Worm (Caenorhabditis elegans) whole organism, L4/young adult: ENCODE data around the gene F44D12.6.
"Not testable (repeated sequence)": the region's sequence is repeated elsewhere in the genome, so short reads cannot be mapped to it uniquely, and the experiment has no call there.

Source experiments
- W03F9.2 ChIP-seq: fragments of 150-350 bp; optimal IDR thresholded peaks from 2 replicates; lab custom pipeline; 2014; ENCODE audit warnings: missing biosample characterization, missing genetic modification characterization
- dao-5 ChIP-seq: sonication (generic microtip); optimal IDR thresholded peaks from 2 replicates; lab custom pipeline; 2016; ENCODE audit warnings: missing genotype, missing genetic modification characterization, moderate library complexity, missing compliant biosample characterization
- him-1 ChIP-seq: sonication (generic microtip); optimal IDR thresholded peaks from 2 replicates; lab custom pipeline; 2016; ENCODE audit warnings: missing genotype, missing genetic modification reagents, missing genetic modification characterization, missing compliant biosample characterization

DNA sequence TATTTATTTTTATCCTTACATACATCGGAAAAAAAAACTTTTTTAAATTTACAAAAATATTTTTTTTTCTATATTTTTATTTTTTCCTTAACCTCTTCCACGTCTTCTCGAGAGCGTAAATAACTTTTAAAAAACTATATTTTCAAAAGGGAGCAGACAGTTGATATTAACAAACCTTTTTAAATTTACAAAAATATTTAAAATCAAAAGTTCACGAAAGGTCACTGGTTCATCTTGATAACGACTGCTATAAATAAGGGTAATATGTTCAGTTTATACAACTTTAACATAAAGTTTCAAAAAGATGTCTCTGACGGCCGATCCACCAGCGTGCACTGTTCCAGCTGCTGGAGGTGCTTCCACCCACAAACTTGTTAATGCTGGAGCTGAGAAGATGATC lies 4.4 kb upstream of the F44D12.6 start, which contains the start of the genes F44D12.16 and msd-2:
- not testable (repeated sequence) for TF ChIP-seq him-1, dao-5, W03F9.2 (tag; lab: Kevin White, UChicago)
